Worm (Caenorhabditis elegans) whole organism, L2 larva: ENCODE results near the gene fbxb-57.

Experiments used
- F13H6.1 ChIP-seq: sonication (generic microtip); optimal IDR thresholded peaks from 2 replicates; lab custom pipeline; 2016; ENCODE audit warnings: missing genetic modification characterization, missing compliant biosample characterization
- R02D3.7 ChIP-seq: fragments of 150-350 bp; optimal IDR thresholded peaks from 2 replicates; lab custom pipeline; 2014; ENCODE audit warnings: missing biosample characterization, missing genetic modification characterization
- ZK546.5 ChIP-seq: sonication (generic microtip); optimal IDR thresholded peaks from 2 replicates; lab custom pipeline; 2017; ENCODE audit warnings: missing biosample characterization, missing genetic modification characterization
- alr-1 ChIP-seq: fragments of 150-350 bp; optimal IDR thresholded peaks from 2 replicates; lab custom pipeline; 2014; ENCODE audit warnings: missing biosample characterization, missing genetic modification characterization
- aly-2 ChIP-seq: fragments of 150-350 bp; optimal IDR thresholded peaks from 2 replicates; lab custom pipeline; 2014; ENCODE audit warnings: missing biosample characterization, missing genetic modification characterization
- ceh-82 ChIP-seq: fragments of 150-350 bp; optimal IDR thresholded peaks from 2 replicates; lab custom pipeline; 2014; ENCODE audit warnings: missing biosample characterization, missing genetic modification characterization
- crh-2 ChIP-seq: sonication (generic microtip); optimal IDR thresholded peaks from 2 replicates; lab custom pipeline; 2017; ENCODE audit warnings: missing biosample characterization, missing genetic modification characterization
- dmd-4 ChIP-seq: sonication (generic microtip); optimal IDR thresholded peaks from 2 replicates; lab custom pipeline; 2017; ENCODE audit warnings: missing biosample characterization, missing genetic modification characterization
- egl-27 ChIP-seq: sonication (generic microtip); optimal IDR thresholded peaks from 3 replicates; lab custom pipeline; 2017; ENCODE audit warnings: missing biosample characterization, missing genetic modification reagents, missing genetic modification characterization
- elt-1 ChIP-seq: fragments of 150-350 bp; optimal IDR thresholded peaks from 2 replicates; lab custom pipeline; 2014; ENCODE audit warnings: missing biosample characterization, missing genetic modification characterization
- elt-3 ChIP-seq: sonication (generic microtip); optimal IDR thresholded peaks from 2 replicates; lab custom pipeline; 2017; ENCODE audit warnings: missing biosample characterization, missing genetic modification characterization
- fos-1 ChIP-seq: fragments of 150-350 bp; optimal IDR thresholded peaks from 2 replicates; lab custom pipeline; 2014; ENCODE audit warnings: missing biosample characterization, missing genetic modification characterization
- gmeb-1 ChIP-seq: fragments of 150-350 bp; optimal IDR thresholded peaks from 2 replicates; lab custom pipeline; 2014; ENCODE audit warnings: missing biosample characterization, missing genetic modification characterization
- lin-13 ChIP-seq: fragments of 150-350 bp; optimal IDR thresholded peaks from 2 replicates; lab custom pipeline; 2014; ENCODE audit warnings: missing biosample characterization, missing genetic modification reagents, missing genetic modification characterization
- lin-39 ChIP-seq: fragments of 150-350 bp; optimal IDR thresholded peaks from 2 replicates; lab custom pipeline; 2014; ENCODE audit warnings: missing biosample characterization, missing genetic modification reagents, missing genetic modification characterization
- mdl-1 ChIP-seq, 2 experiments: fragments of 150-350 bp in 1 of 2; sonication (generic microtip) in 1 of 2; optimal IDR thresholded peaks; 2 replicates each; lab custom pipeline; 2017; ENCODE audit warnings: missing biosample characterization in 2 of 2, missing genetic modification characterization in 2 of 2
- nhr-10 ChIP-seq: sonication (generic microtip); optimal IDR thresholded peaks from 2 replicates; lab custom pipeline; 2017; ENCODE audit warnings: missing biosample characterization, missing genetic modification characterization
- nhr-12 ChIP-seq: fragments of 150-350 bp; optimal IDR thresholded peaks from 2 replicates; lab custom pipeline; 2014; ENCODE audit warnings: missing biosample characterization, missing genetic modification characterization
- nhr-23 ChIP-seq: fragments of 150-350 bp; optimal IDR thresholded peaks from 2 replicates; lab custom pipeline; 2014; ENCODE audit warnings: missing biosample characterization, missing genetic modification reagents, missing genetic modification characterization
- nhr-237 ChIP-seq: fragments of 150-350 bp; optimal IDR thresholded peaks from 2 replicates; lab custom pipeline; 2014; ENCODE audit warnings: missing biosample characterization, missing genetic modification characterization
- nhr-25 ChIP-seq: fragments of 150-350 bp; sonication (generic microtip); optimal IDR thresholded peaks from 3 replicates; lab custom pipeline; 2014; ENCODE audit warnings: missing biosample characterization, missing genetic modification characterization
- nhr-6 ChIP-seq: fragments of 150-350 bp; optimal IDR thresholded peaks from 2 replicates; lab custom pipeline; 2014; ENCODE audit warnings: missing biosample characterization, missing genetic modification characterization
- nhr-77 ChIP-seq: fragments of 150-350 bp; optimal IDR thresholded peaks from 2 replicates; lab custom pipeline; 2014; ENCODE audit warnings: missing biosample characterization, missing genetic modification characterization
- peb-1 ChIP-seq: fragments of 150-350 bp; optimal IDR thresholded peaks from 2 replicates; lab custom pipeline; 2014; ENCODE audit warnings: missing biosample characterization, missing genetic modification characterization
- sem-4 ChIP-seq: fragments of 150-350 bp; optimal IDR thresholded peaks from 2 replicates; lab custom pipeline; 2014; ENCODE audit warnings: missing biosample characterization, missing genetic modification reagents, missing genetic modification characterization
- skn-1 ChIP-seq: sonication (generic microtip); optimal IDR thresholded peaks from 2 replicates; lab custom pipeline; 2017; ENCODE audit warnings: missing biosample characterization, missing genetic modification characterization
- sma-3 ChIP-seq: sonication (generic microtip); optimal IDR thresholded peaks from 2 replicates; lab custom pipeline; 2016; ENCODE audit warnings: missing genetic modification reagents, missing genetic modification characterization, missing compliant biosample characterization
- sma-9 ChIP-seq, 2 experiments: fragments of 150-350 bp in 1 of 2; sonication (generic microtip) in 1 of 2; optimal IDR thresholded peaks; 2 replicates each; lab custom pipeline; 2014 to 2016; ENCODE audit warnings: missing genetic modification characterization in 2 of 2, mild to moderate bottlenecking in 1 of 2, missing biosample characterization in 1 of 2, missing compliant biosample characterization in 1 of 2, missing genetic modification reagents in 1 of 2, moderate library complexity in 1 of 2
- snpc-4 ChIP-seq: fragments of 150-350 bp; optimal IDR thresholded peaks from 2 replicates; lab custom pipeline; 2014; ENCODE audit warnings: missing biosample characterization, missing genetic modification characterization
- unc-55 ChIP-seq: fragments of 150-350 bp; sonication (generic microtip); optimal IDR thresholded peaks from 3 replicates; lab custom pipeline; 2014; ENCODE audit warnings: missing biosample characterization, missing genetic modification reagents, missing genetic modification characterization
- unc-62 ChIP-seq: fragments of 150-350 bp; optimal IDR thresholded peaks from 2 replicates; lab custom pipeline; 2014; ENCODE audit warnings: missing biosample characterization, missing genetic modification reagents, missing genetic modification characterization
- zag-1 ChIP-seq: fragments of 150-350 bp; optimal IDR thresholded peaks from 2 replicates; lab custom pipeline; 2014; ENCODE audit warnings: missing biosample characterization, missing genetic modification characterization
- ztf-11 ChIP-seq: sonication (generic microtip); optimal IDR thresholded peaks from 2 replicates; lab custom pipeline; 2017; ENCODE audit warnings: missing biosample characterization, missing genetic modification characterization
- ztf-4 ChIP-seq: fragments of 150-350 bp; optimal IDR thresholded peaks from 2 replicates; lab custom pipeline; 2014; ENCODE audit warnings: missing biosample characterization, missing genetic modification characterization

The fbxb-57 gene

DNA sequence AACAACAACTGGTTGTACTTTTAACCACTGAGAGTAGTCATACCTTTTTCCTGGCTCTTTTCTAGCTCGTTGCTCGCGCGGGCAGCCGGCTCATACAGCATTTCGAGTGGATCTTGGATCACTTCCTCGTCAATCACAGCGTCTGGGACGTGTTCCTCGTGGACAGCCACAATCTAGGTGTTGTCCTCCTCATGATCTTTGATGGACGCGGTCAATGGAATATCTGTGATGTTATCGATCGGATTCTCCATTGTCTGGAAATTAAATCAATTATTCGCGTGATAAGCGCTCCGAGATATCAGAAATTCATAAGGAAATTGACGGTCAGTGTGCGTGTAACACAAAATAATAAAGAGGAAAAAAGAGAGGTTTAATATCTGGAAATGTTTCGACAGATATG lies 8.7 kb upstream of the fbxb-57 start, which contains the start of gene F21D9.8:
TSS of gene F21D9.8 (minus strand) at position 101 of the 400 bp plus-strand sequence.
- no peak for TF ChIP-seq lin-13 (GFP tag; lab: Kevin White, UChicago)
- no peak for TF ChIP-seq egl-27 (tag; lab: Kevin White, UChicago)
- no peak for TF ChIP-seq alr-1
- no peak for TF ChIP-seq mdl-1 (tag; optimal IDR thresholded peaks at IDR 0.05; lab: Kevin White, UChicago)

DNA sequence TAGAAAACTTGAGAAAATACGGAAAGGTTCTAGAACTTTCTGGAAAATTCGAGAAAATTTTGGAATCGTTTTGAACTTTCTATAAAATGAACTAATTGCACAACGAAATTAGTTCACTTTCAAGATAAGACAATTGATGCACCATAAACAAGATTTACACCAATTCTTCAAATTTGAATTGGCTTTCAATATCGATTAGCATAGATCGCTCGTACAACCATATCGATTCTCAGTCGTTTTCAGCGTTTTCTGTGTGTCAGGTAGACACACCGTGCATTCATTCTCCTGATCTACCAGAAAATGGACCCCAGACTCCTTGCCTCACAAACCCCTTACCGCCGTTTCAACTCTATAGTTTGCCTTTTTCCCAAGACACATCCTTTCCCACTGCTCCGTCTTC lies 6.2 kb upstream of the fbxb-57 start, which contains the start of gene fbxb-117:
TSS of gene fbxb-117 (plus strand) at position 301 of the 400 bp plus-strand sequence.
- TF ChIP-seq ztf-4 (tag; lab: Kevin White, UChicago) (no peak), sma-3 (GFP tag; lab: Kevin White, UChicago) (no peak), dmd-4 (tag; lab: Kevin White, UChicago) (no peak), nhr-25 (tag; lab: Kevin White, UChicago) (no peak), elt-3 (tag; lab: Kevin White, UChicago) (no peak), nhr-23 (no peak), mdl-1 (tag; optimal IDR thresholded peaks at IDR 0.05; lab: Kevin White, UChicago) (no peak), sma-9 (GFP tag; optimal IDR thresholded peaks at IDR 0.05; lab: Kevin White, UChicago) (no peak), sma-9 (tag; optimal IDR thresholded peaks at IDR 0.05; lab: Kevin White, UChicago) (no peak), nhr-12 (tag; lab: Kevin White, UChicago) (no peak), nhr-237 (tag; lab: Kevin White, UChicago) (no peak), ceh-82 (no peak), R02D3.7 (tag; lab: Kevin White, UChicago) (no peak), nhr-10 (tag; lab: Kevin White, UChicago) (no peak), ZK546.5 (tag; lab: Kevin White, UChicago) (no peak), unc-62 (GFP tag; lab: Kevin White, UChicago) (no peak), fos-1 (tag; lab: Kevin White, UChicago) (no peak), lin-39 (tag; lab: Kevin White, UChicago) (no peak), ztf-11 (tag; lab: Kevin White, UChicago) (no peak), peb-1 (tag; lab: Kevin White, UChicago) (no peak)

- no peak for TF ChIP-seq R02D3.7 (tag; lab: Kevin White, UChicago)
- TF ChIP-seq ZK546.5 (tag; lab: Kevin White, UChicago) = no peak
- no peak for TF ChIP-seq nhr-12 (tag; lab: Kevin White, UChicago)
- no peak for TF ChIP-seq sem-4 (tag; lab: Kevin White, UChicago)
Measured at ce11 chrV:19285921-19286320, 2.6 kb upstream of the fbxb-57 start.

ce11 chrV:19293025-19293424 lies 4.5 kb downstream of the fbxb-57 start, which contains the start of gene F55C9.5:
TSS of gene F55C9.5 (minus strand) at chrV:19293125.
- TF ChIP-seq nhr-77 (tag; lab: Kevin White, UChicago) (no peak), unc-62 (GFP tag; lab: Kevin White, UChicago) (no peak), elt-3 (tag; lab: Kevin White, UChicago) (no peak), unc-55 (GFP tag; lab: Kevin White, UChicago) (no peak), skn-1 (no peak), ceh-82 (no peak), nhr-237 (tag; lab: Kevin White, UChicago) (no peak), aly-2 (tag; lab: Kevin White, UChicago) (no peak), nhr-6 (tag; lab: Kevin White, UChicago) (no peak), gmeb-1 (tag; lab: Kevin White, UChicago) (no peak), fos-1 (tag; lab: Kevin White, UChicago) (no peak), F13H6.1 (tag; lab: Kevin White, UChicago) (no peak), nhr-10 (tag; lab: Kevin White, UChicago) (no peak), nhr-12 (tag; lab: Kevin White, UChicago) (no peak), sma-9 (GFP tag; optimal IDR thresholded peaks at IDR 0.05; lab: Kevin White, UChicago) (no peak), sma-9 (tag; optimal IDR thresholded peaks at IDR 0.05; lab: Kevin White, UChicago) (no peak), crh-2 (tag; lab: Kevin White, UChicago) (no peak)

ce11 chrV:19296723-19297122 lies 8.2 kb downstream of the fbxb-57 start, which contains the start of gene F55C9.6:
TSS of gene F55C9.6 (minus strand) at chrV:19296823.
- TF ChIP-seq egl-27 (tag; lab: Kevin White, UChicago) = no peak
- TF ChIP-seq nhr-10 (tag; lab: Kevin White, UChicago) = no peak
- no peak for TF ChIP-seq zag-1
- TF ChIP-seq snpc-4 = no peak
- TF ChIP-seq ceh-82 = no peak
- no peak for TF ChIP-seq lin-39 (tag; lab: Kevin White, UChicago)
- no peak for TF ChIP-seq R02D3.7 (tag; lab: Kevin White, UChicago)
- no peak for TF ChIP-seq elt-1
- TF ChIP-seq elt-3 (tag; lab: Kevin White, UChicago) = no peak
- no peak for TF ChIP-seq F13H6.1 (tag; lab: Kevin White, UChicago)
- TF ChIP-seq ZK546.5 (tag; lab: Kevin White, UChicago) = no peak
- TF ChIP-seq nhr-23 = no peak
- TF ChIP-seq, all 48 proteins: peak for 0
